Worm (Caenorhabditis elegans): Measurements from ENCODE around the gene Y7A5A.10.
A peak's percentile ranks its signal among the peaks of the same experiment; 100 is the strongest.

Gene Y7A5A.10

DNA sequence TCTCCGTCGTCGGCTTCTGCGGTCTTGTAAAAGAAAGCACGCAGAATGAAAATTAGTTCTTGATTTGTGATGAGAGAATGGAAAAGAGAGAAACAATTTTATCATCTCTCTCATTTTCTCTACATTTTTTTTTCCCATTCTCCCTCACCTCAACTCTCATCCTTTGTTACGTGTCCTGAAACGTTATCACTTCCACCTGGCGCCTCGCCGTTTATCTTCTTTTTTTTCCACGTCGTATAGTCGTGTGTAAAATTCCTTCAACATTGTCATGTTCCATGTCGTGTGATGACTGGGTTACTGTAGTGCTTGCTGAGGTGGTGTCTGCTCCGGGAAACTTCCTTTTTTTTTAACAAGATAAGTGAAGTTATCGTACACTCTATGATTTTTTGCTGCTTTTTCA is 15.4 kb downstream of the Y7A5A.10 start (continued):
- no peak for TF ChIP-seq nhr-25 (tag; optimal IDR thresholded peaks at IDR 0.05; ENCODE audit: borderline replicate concordance, insufficient read depth)
- no peak for TF ChIP-seq dmd-8 (GFP tag; IDR thresholded peaks at IDR 0.05)
- TF ChIP-seq snpc-4 (tag; optimal IDR thresholded peaks at IDR 0.05): no peak
- TF ChIP-seq ceh-20 (GFP tag; IDR thresholded peaks at IDR 0.05): no peak
- TF ChIP-seq Y105C5A.15 (GFP tag; IDR thresholded peaks at IDR 0.05): no peak
- TF ChIP-seq pqm-1 (tag; optimal IDR thresholded peaks at IDR 0.05): peak; percentile 98
- TF ChIP-seq gei-8 (GFP tag; optimal IDR thresholded peaks at IDR 0.05): no peak
- no peak for TF ChIP-seq rbr-2 (tag; optimal IDR thresholded peaks at IDR 0.05)
- TF ChIP-seq spr-1 (tag; optimal IDR thresholded peaks at IDR 0.05): no peak
- TF ChIP-seq ceh-32 (tag; optimal IDR thresholded peaks at IDR 0.05; ENCODE audit: poor library complexity): no peak
- TF ChIP-seq ceh-44 (GFP tag; IDR thresholded peaks at IDR 0.05): no peak

DNA sequence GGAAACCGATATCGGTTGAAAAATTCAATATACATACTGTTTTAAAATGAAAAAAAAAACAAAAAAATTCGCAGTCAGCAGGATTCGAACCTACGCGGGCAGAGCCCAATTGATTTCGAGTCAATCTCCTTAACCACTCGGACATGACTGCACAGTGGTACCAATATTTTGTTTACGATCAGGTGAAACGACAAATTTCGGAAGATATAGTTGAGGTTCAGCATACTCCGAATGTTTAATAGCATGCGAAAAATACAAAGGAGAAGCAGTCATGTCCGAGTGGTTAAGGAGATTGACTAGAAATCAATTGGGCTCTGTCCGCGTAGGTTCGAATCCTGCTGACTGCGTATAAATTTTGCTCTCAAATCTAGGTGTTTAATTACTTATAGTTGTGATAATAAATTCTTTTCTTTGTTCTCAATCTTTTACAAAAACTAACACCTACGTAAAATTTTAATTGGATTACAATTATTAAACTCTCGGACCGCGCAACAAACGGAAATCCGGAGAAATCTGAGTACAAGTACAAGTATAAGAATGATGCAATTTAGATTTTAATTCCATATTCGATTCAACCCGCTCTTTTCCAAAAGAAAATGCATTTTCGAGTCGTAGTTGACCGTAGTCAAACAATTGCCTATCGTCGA is 21.5 kb downstream of the Y7A5A.10 start, which contains the start of gene Y7A5A.13:
Y7A5A.13 (plus strand) TSS at position 597 of the 647 bp plus-strand sequence.
- TF ChIP-seq fkh-10 (GFP tag; optimal IDR thresholded peaks at IDR 0.05) (no peak), T26A8.4 (GFP tag; IDR thresholded peaks at IDR 0.05) (peak; percentile 68), egl-43 (GFP tag; IDR thresholded peaks at IDR 0.05) (peak; percentile 74), ceh-28 (tag; optimal IDR thresholded peaks at IDR 0.05) (no peak), zag-1 (tag; optimal IDR thresholded peaks at IDR 0.05) (no peak), Y105C5A.15 (GFP tag; IDR thresholded peaks at IDR 0.05) (no peak), snpc-1.2 (GFP tag; IDR thresholded peaks at IDR 0.05) (peak; percentile 82), lin-29 (GFP tag; IDR thresholded peaks at IDR 0.05) (no peak), php-3 (GFP tag; IDR thresholded peaks at IDR 0.05) (no peak), ces-1 (GFP tag; optimal IDR thresholded peaks at IDR 0.05) (no peak), nhr-111 (GFP tag; optimal IDR thresholded peaks at IDR 0.05) (peak; percentile 4), Y48G9A.11 (GFP tag; IDR thresholded peaks at IDR 0.05) (no peak), hif-1 (tag; optimal IDR thresholded peaks at IDR 0.05) (no peak), aha-1 (tag) (peak; percentile 91), ceh-20 (GFP tag; IDR thresholded peaks at IDR 0.05) (0 out of 2 replicates have a peak, but pooled peaks have one; percentile 52), nhr-102 (tag; optimal IDR thresholded peaks at IDR 0.05) (peak; percentile 61), F37D6.2 (tag; optimal IDR thresholded peaks at IDR 0.05) (no peak), zip-11 (GFP tag; IDR thresholded peaks at IDR 0.05) (0 out of 2 replicates have a peak, but pooled peaks have one; percentile 36), ztf-11 (tag; optimal IDR thresholded peaks at IDR 0.05) (no peak), zip-2 (tag; optimal IDR thresholded peaks at IDR 0.05) (no peak), lin-13 (GFP tag; optimal IDR thresholded peaks at IDR 0.05) (no peak), pqm-1 (tag; optimal IDR thresholded peaks at IDR 0.05) (no peak), hlh-30 (tag; optimal IDR thresholded peaks at IDR 0.05; ENCODE audit: insufficient read depth) (no peak), hmg-1.1 (GFP tag; IDR thresholded peaks at IDR 0.05) (peak; percentile 54), hlh-11 (tag; optimal IDR thresholded peaks at IDR 0.05) (no peak), madf-9 (GFP tag; conservative IDR thresholded peaks at IDR 0.05) (no peak; the same call in 1 of the 2 replicates), nhr-6 (tag; optimal IDR thresholded peaks at IDR 0.05) (no peak), daf-16 (GFP tag; optimal IDR thresholded peaks at IDR 0.05) (peak; percentile 59 to 80), daf-16 (tag; optimal IDR thresholded peaks at IDR 0.05) (peak; percentile 67), lin-1 (GFP tag; IDR thresholded peaks at IDR 0.05) (peak; percentile 57), mxl-2 (GFP tag; conservative IDR thresholded peaks at IDR 0.05) (no peak), unc-39 (tag; optimal IDR thresholded peaks at IDR 0.05) (no peak), zfp-3 (GFP tag; conservative IDR thresholded peaks at IDR 0.05) (no peak), ZK546.5 (tag; optimal IDR thresholded peaks at IDR 0.05) (no peak), duxl-1 (tag; optimal IDR thresholded peaks at IDR 0.05; ENCODE audit: poor library complexity) (peak; percentile 54), aly-2 (tag; optimal IDR thresholded peaks at IDR 0.05) (no peak), cey-2 (tag; optimal IDR thresholded peaks at IDR 0.05; ENCODE audit: borderline replicate concordance, insufficient read depth) (no peak), dpl-1 (GFP tag; optimal IDR thresholded peaks at IDR 0.05) (no peak), attf-4 (tag; optimal IDR thresholded peaks at IDR 0.05) (no peak), ceh-62 (tag; optimal IDR thresholded peaks at IDR 0.05) (no peak), nhr-76 (tag; optimal IDR thresholded peaks at IDR 0.05) (no peak)
